Worm (Caenorhabditis elegans): Measurements from ENCODE around the gene K12H6.9.

ce11 chrII:2856114-2856513, 31.9 kb downstream of the K12H6.9 start:
- TF ChIP-seq lin-40 (tag; optimal IDR thresholded peaks at IDR 0.05): no peak
- TF ChIP-seq pha-4 (tag; optimal IDR thresholded peaks at IDR 0.05): no peak
- TF ChIP-seq ceh-79 (tag; optimal IDR thresholded peaks at IDR 0.05): no peak
- no peak for TF ChIP-seq zfh-2 (GFP tag; conservative IDR thresholded peaks at IDR 0.05)
- TF ChIP-seq sea-2 (GFP tag; IDR thresholded peaks at IDR 0.05): no peak
- TF ChIP-seq pbrm-1 (GFP tag; IDR thresholded peaks at IDR 0.05): no peak
- no peak for TF ChIP-seq ama-1 (optimal IDR thresholded peaks at IDR 0.05)
- TF ChIP-seq ama-1 (GFP tag; optimal IDR thresholded peaks at IDR 0.05): no peak
- TF ChIP-seq xnd-1 (tag; optimal IDR thresholded peaks at IDR 0.05): no peak
- TF ChIP-seq dpl-1 (GFP tag; optimal IDR thresholded peaks at IDR 0.05): no peak
- TF ChIP-seq F10E7.11 (tag; optimal IDR thresholded peaks at IDR 0.05): no peak
- no peak for TF ChIP-seq attf-6 (GFP tag; IDR thresholded peaks at IDR 0.05)
- no peak for TF ChIP-seq ztf-22 (GFP tag; optimal IDR thresholded peaks at IDR 0.05)
